ENCODE assay signal across 1 fruit fly cellular context in genomic region chrX:17397103-17397711, dm6.
TF ChIP-seq lines count a peak whose summit lies in the region.

TSS of gene B-H1 (plus strand) at chrX:17397478.

TF ChIP-seq in whole organism, embryonic, 481 proteins besides CTCF, POLR2A, EP300 and RAD21 (continued from another document and continues in another):
- TF ChIP-seq Lpt (GFP tag; optimal IDR thresholded peaks at IDR 0.05; lab: Kevin White, UChicago): no peak
- TF ChIP-seq sisA (GFP tag; IDR thresholded peaks at IDR 0.05; lab: Robert Waterston, UW): no peak
- TF ChIP-seq CG13287 (GFP tag; IDR thresholded peaks at IDR 0.05; lab: Robert Waterston, UW; ENCODE audit: partially characterized antibody): 0 out of 2 replicates have a peak, but pooled peaks have one; percentile 22
- no peak for TF ChIP-seq hbn (GFP tag; IDR thresholded peaks at IDR 0.05; lab: Robert Waterston, UW; ENCODE audit: partially characterized antibody)
- TF ChIP-seq CHES-1-like (GFP tag; optimal IDR thresholded peaks at IDR 0.05; lab: Kevin White, UChicago): no peak
- TF ChIP-seq Opbp (GFP tag; IDR thresholded peaks at IDR 0.05; lab: Robert Waterston, UW; ENCODE audit: partially characterized antibody): 0 out of 3 replicates have a peak, but pooled peaks have one; percentile 36
- TF ChIP-seq CG8944 (GFP tag; optimal IDR thresholded peaks at IDR 0.05; lab: Kevin White, UChicago): no peak
- TF ChIP-seq H15 (GFP tag; IDR thresholded peaks at IDR 0.05; lab: Robert Waterston, UW): no peak
- no peak for TF ChIP-seq CG15601 (tag; optimal IDR thresholded peaks at IDR 0.05; lab: Kevin White, UChicago)
- TF ChIP-seq Sox100B (GFP tag; optimal IDR thresholded peaks at IDR 0.05; lab: Kevin White, UChicago): no peak
- no peak for TF ChIP-seq CG13775 (GFP tag; optimal IDR thresholded peaks at IDR 0.05; lab: Kevin White, UChicago)
- peak; percentile 22 for TF ChIP-seq nmo (GFP tag; optimal IDR thresholded peaks at IDR 0.05; lab: Kevin White, UChicago)
- TF ChIP-seq toy (GFP tag; IDR thresholded peaks at IDR 0.05; lab: Robert Waterston, UW): no peak
- no peak for TF ChIP-seq HmgZ (tag; optimal IDR thresholded peaks at IDR 0.05; lab: Kevin White, UChicago)
- no peak for TF ChIP-seq trh (GFP tag; optimal IDR thresholded peaks at IDR 0.05; lab: Kevin White, UChicago)
- no peak for TF ChIP-seq Atf6 (GFP tag; IDR thresholded peaks at IDR 0.05; lab: Robert Waterston, UW)
- TF ChIP-seq pfk (GFP tag; optimal IDR thresholded peaks at IDR 0.05; lab: Kevin White, UChicago): no peak
- TF ChIP-seq CG7786 (GFP tag; optimal IDR thresholded peaks at IDR 0.05; lab: Kevin White, UChicago): no peak
- TF ChIP-seq CG9727 (GFP tag; optimal IDR thresholded peaks at IDR 0.05; lab: Kevin White, UChicago): no peak
- no peak for TF ChIP-seq Atf3 (GFP tag; optimal IDR thresholded peaks at IDR 0.05; lab: Kevin White, UChicago)
- peak; percentile 69; the same call in 1 of the 2 replicates for TF ChIP-seq seq (GFP tag; IDR thresholded peaks at IDR 0.05; lab: Robert Waterston, UW)
- peak; percentile 51 for TF ChIP-seq CG8924 (tag; optimal IDR thresholded peaks at IDR 0.05; lab: Kevin White, UChicago)
- TF ChIP-seq hth (optimal IDR thresholded peaks at IDR 0.05; lab: Kevin White, UChicago): no peak
- peak; percentile 97 for TF ChIP-seq Nf-YB (GFP tag; optimal IDR thresholded peaks at IDR 0.05; lab: Kevin White, UChicago)
- peak; percentile 79 for TF ChIP-seq ewg (GFP tag; optimal IDR thresholded peaks at IDR 0.05; lab: Kevin White, UChicago)
- peak; percentile 17; the same call in 1 of the 3 replicates for TF ChIP-seq otp (GFP tag; IDR thresholded peaks at IDR 0.05; lab: Robert Waterston, UW)
- no peak for TF ChIP-seq Oli (tag; optimal IDR thresholded peaks at IDR 0.05; lab: Kevin White, UChicago)
- TF ChIP-seq bowl (GFP tag; IDR thresholded peaks at IDR 0.05; lab: Robert Waterston, UW): no peak
- TF ChIP-seq Spps (tag; optimal IDR thresholded peaks at IDR 0.05; lab: Kevin White, UChicago): no peak
- no peak for TF ChIP-seq CG33213 (GFP tag; optimal IDR thresholded peaks at IDR 0.05; lab: Kevin White, UChicago)
- TF ChIP-seq chif (GFP tag; optimal IDR thresholded peaks at IDR 0.05; lab: Kevin White, UChicago): no peak
- no peak for TF ChIP-seq fd102C (GFP tag; optimal IDR thresholded peaks at IDR 0.05; lab: Kevin White, UChicago)
- no peak for TF ChIP-seq H2.0 (GFP tag; IDR thresholded peaks at IDR 0.05; lab: Robert Waterston, UW)
- TF ChIP-seq Side (GFP tag; optimal IDR thresholded peaks at IDR 0.05; lab: Kevin White, UChicago): no peak
- no peak for TF ChIP-seq Dip3 (GFP tag; optimal IDR thresholded peaks at IDR 0.05; lab: Kevin White, UChicago)
- no peak for TF ChIP-seq Antp (GFP tag; optimal IDR thresholded peaks at IDR 0.05; lab: Kevin White, UChicago)
- no peak for TF ChIP-seq CG18599 (GFP tag; optimal IDR thresholded peaks at IDR 0.05; lab: Kevin White, UChicago)
- no peak for TF ChIP-seq CG7556 (GFP tag; optimal IDR thresholded peaks at IDR 0.05; lab: Kevin White, UChicago)
- TF ChIP-seq CG6175 (GFP tag; IDR thresholded peaks at IDR 0.05; lab: Robert Waterston, UW): peak; percentile 73; the same call in 2 of the 3 replicates
- no peak for TF ChIP-seq btn (GFP tag; optimal IDR thresholded peaks at IDR 0.05; lab: Kevin White, UChicago)
- no peak for TF ChIP-seq p53 (GFP tag; optimal IDR thresholded peaks at IDR 0.05; lab: Kevin White, UChicago)
- no peak for TF ChIP-seq Sox102F (GFP tag; optimal IDR thresholded peaks at IDR 0.05; lab: Kevin White, UChicago)
- TF ChIP-seq stwl (tag; optimal IDR thresholded peaks at IDR 0.05; lab: Kevin White, UChicago): peak; percentile 28
- no peak for TF ChIP-seq CG31441 (GFP tag; IDR thresholded peaks at IDR 0.05; lab: Robert Waterston, UW)
- no peak for TF ChIP-seq stc (GFP tag; IDR thresholded peaks at IDR 0.05; lab: Robert Waterston, UW)
- TF ChIP-seq cad (GFP tag; optimal IDR thresholded peaks at IDR 0.05; lab: Kevin White, UChicago): peak; percentile 2
- no peak for TF ChIP-seq sug (tag; optimal IDR thresholded peaks at IDR 0.05; lab: Kevin White, UChicago)
- TF ChIP-seq gem (tag; optimal IDR thresholded peaks at IDR 0.05; lab: Kevin White, UChicago): no peak
- no peak for TF ChIP-seq Bteb2 (GFP tag; optimal IDR thresholded peaks at IDR 0.05; lab: Kevin White, UChicago)
- no peak for TF ChIP-seq CG3838 (GFP tag; optimal IDR thresholded peaks at IDR 0.05; lab: Kevin White, UChicago)
- no peak for TF ChIP-seq CG30403 (GFP tag; optimal IDR thresholded peaks at IDR 0.05; lab: Kevin White, UChicago)
- TF ChIP-seq tgo (GFP tag; IDR thresholded peaks at IDR 0.05; lab: Robert Waterston, UW): no peak
- no peak for TF ChIP-seq Rfx (GFP tag; IDR thresholded peaks at IDR 0.05; lab: Robert Waterston, UW)
- no peak for TF ChIP-seq CG34224 (GFP tag; IDR thresholded peaks at IDR 0.05; lab: Robert Waterston, UW; ENCODE audit: partially characterized antibody)
- TF ChIP-seq dati (GFP tag; IDR thresholded peaks at IDR 0.05; lab: Robert Waterston, UW): no peak
- TF ChIP-seq Mad (GFP tag; optimal IDR thresholded peaks at IDR 0.05; lab: Kevin White, UChicago): no peak
- no peak for TF ChIP-seq Hr3 (GFP tag; optimal IDR thresholded peaks at IDR 0.05; lab: Kevin White, UChicago)
- peak; percentile 99 for TF ChIP-seq CG1832 (GFP tag; optimal IDR thresholded peaks at IDR 0.05; lab: Kevin White, UChicago)
- no peak for TF ChIP-seq maf-S (GFP tag; optimal IDR thresholded peaks at IDR 0.05; lab: Kevin White, UChicago)
- no peak for TF ChIP-seq org-1 (GFP tag; optimal IDR thresholded peaks at IDR 0.05; lab: Kevin White, UChicago)
- no peak for TF ChIP-seq dmrt11E (tag; optimal IDR thresholded peaks at IDR 0.05; lab: Kevin White, UChicago)
- TF ChIP-seq gce (GFP tag; IDR thresholded peaks at IDR 0.05; lab: Robert Waterston, UW): no peak
- no peak for TF ChIP-seq D19B (GFP tag; optimal IDR thresholded peaks at IDR 0.05; lab: Kevin White, UChicago)
- no peak for TF ChIP-seq cg (GFP tag; optimal IDR thresholded peaks at IDR 0.05; lab: Kevin White, UChicago)
- TF ChIP-seq CG8089 (GFP tag; optimal IDR thresholded peaks at IDR 0.05; lab: Kevin White, UChicago): no peak
- TF ChIP-seq prd (optimal IDR thresholded peaks at IDR 0.05; lab: Kevin White, UChicago): no peak
- TF ChIP-seq prd (GFP tag; IDR thresholded peaks at IDR 0.05; lab: Robert Waterston, UW): peak; percentile 38; the same call in 2 of the 3 replicates
- TF ChIP-seq disco-r (GFP tag; optimal IDR thresholded peaks at IDR 0.05; lab: Kevin White, UChicago): no peak
- no peak for TF ChIP-seq Dad (GFP tag; optimal IDR thresholded peaks at IDR 0.05; lab: Kevin White, UChicago)
- TF ChIP-seq CG7839 (tag; optimal IDR thresholded peaks at IDR 0.05; lab: Kevin White, UChicago): no peak
- no peak for TF ChIP-seq dm (GFP tag; optimal IDR thresholded peaks at IDR 0.05; lab: Kevin White, UChicago)
- peak; percentile 57 for TF ChIP-seq sens (GFP tag; lab: Kevin White, UChicago)
- peak; percentile 70 for TF ChIP-seq CG11504 (tag; optimal IDR thresholded peaks at IDR 0.05; lab: Kevin White, UChicago)
- TF ChIP-seq luna (GFP tag; optimal IDR thresholded peaks at IDR 0.05; lab: Kevin White, UChicago): no peak
- TF ChIP-seq odd (GFP tag; optimal IDR thresholded peaks at IDR 0.05; lab: Kevin White, UChicago): no peak
- no peak for TF ChIP-seq esg (GFP tag; conservative IDR thresholded peaks at IDR 0.05; lab: Robert Waterston, UW)
- TF ChIP-seq Adf1 (GFP tag; IDR thresholded peaks at IDR 0.05; lab: Robert Waterston, UW): peak; percentile 95
- TF ChIP-seq twi (tag; optimal IDR thresholded peaks at IDR 0.05; lab: Kevin White, UChicago): peak; percentile 35
- no peak for TF ChIP-seq sna (GFP tag; IDR thresholded peaks at IDR 0.05; lab: Robert Waterston, UW; ENCODE audit: partially characterized antibody)
- no peak for TF ChIP-seq pho (GFP tag; optimal IDR thresholded peaks at IDR 0.05; lab: Kevin White, UChicago)
- no peak for TF ChIP-seq CG4707 (GFP tag; optimal IDR thresholded peaks at IDR 0.05; lab: Kevin White, UChicago)
- no peak for TF ChIP-seq CG9437 (GFP tag; optimal IDR thresholded peaks at IDR 0.05; lab: Kevin White, UChicago)
- TF ChIP-seq ato (GFP tag; IDR thresholded peaks at IDR 0.05; lab: Robert Waterston, UW; ENCODE audit: partially characterized antibody): 0 out of 2 replicates have a peak, but pooled peaks have one; percentile 38
- no peak for TF ChIP-seq CG15514 (GFP tag; optimal IDR thresholded peaks at IDR 0.05; lab: Kevin White, UChicago)
- TF ChIP-seq CG15011 (GFP tag; optimal IDR thresholded peaks at IDR 0.05; lab: Kevin White, UChicago): no peak
- no peak for TF ChIP-seq Sin3A (optimal IDR thresholded peaks at IDR 0.05; lab: Kevin White, UChicago)
- TF ChIP-seq crol (GFP tag; IDR thresholded peaks at IDR 0.05; lab: Robert Waterston, UW): peak; percentile 78
- TF ChIP-seq ATbp (GFP tag; optimal IDR thresholded peaks at IDR 0.05; lab: Kevin White, UChicago): no peak
- no peak for TF ChIP-seq Bdp1 (GFP tag; optimal IDR thresholded peaks at IDR 0.05; lab: Kevin White, UChicago)
- no peak for TF ChIP-seq CG6765 (GFP tag; optimal IDR thresholded peaks at IDR 0.05; lab: Kevin White, UChicago)
- TF ChIP-seq Vsx1 (GFP tag; optimal IDR thresholded peaks at IDR 0.05; lab: Kevin White, UChicago): peak; percentile 37
- no peak for TF ChIP-seq emc (GFP tag; optimal IDR thresholded peaks at IDR 0.05; lab: Kevin White, UChicago)
- TF ChIP-seq dysf (GFP tag; IDR thresholded peaks at IDR 0.05; lab: Robert Waterston, UW): no peak
- TF ChIP-seq CG2116 (GFP tag; optimal IDR thresholded peaks at IDR 0.05; lab: Kevin White, UChicago): no peak
- no peak for TF ChIP-seq salm (tag; optimal IDR thresholded peaks at IDR 0.05; lab: Kevin White, UChicago)
- no peak for TF ChIP-seq CG42726 (GFP tag; IDR thresholded peaks at IDR 0.05; lab: Robert Waterston, UW; ENCODE audit: partially characterized antibody)
- no peak for TF ChIP-seq CG5953 (GFP tag; IDR thresholded peaks at IDR 0.05; lab: Robert Waterston, UW)
- TF ChIP-seq br (optimal IDR thresholded peaks at IDR 0.05; lab: Kevin White, UChicago): no peak
- TF ChIP-seq lilli (GFP tag; optimal IDR thresholded peaks at IDR 0.05; lab: Kevin White, UChicago): no peak
- TF ChIP-seq CG32767 (GFP tag; IDR thresholded peaks at IDR 0.05; lab: Robert Waterston, UW): no peak
- TF ChIP-seq inv (GFP tag; IDR thresholded peaks at IDR 0.05; lab: Robert Waterston, UW; ENCODE audit: partially characterized antibody): no peak
- peak; percentile 58; the same call in 2 of the 3 replicates for TF ChIP-seq ci (GFP tag; IDR thresholded peaks at IDR 0.05; lab: Robert Waterston, UW)
- TF ChIP-seq exex (tag; optimal IDR thresholded peaks at IDR 0.05; lab: Kevin White, UChicago): no peak
- TF ChIP-seq Lhr (GFP tag; optimal IDR thresholded peaks at IDR 0.05; lab: Kevin White, UChicago): no peak
- TF ChIP-seq CG8765 (GFP tag; IDR thresholded peaks at IDR 0.05; lab: Robert Waterston, UW): no peak
- TF ChIP-seq Hand (GFP tag; optimal IDR thresholded peaks at IDR 0.05; lab: Kevin White, UChicago): no peak
- no peak for TF ChIP-seq ap (GFP tag; IDR thresholded peaks at IDR 0.05; lab: Robert Waterston, UW)
- TF ChIP-seq nau (GFP tag; optimal IDR thresholded peaks at IDR 0.05; lab: Kevin White, UChicago): no peak
- TF ChIP-seq Ets97D (GFP tag; optimal IDR thresholded peaks at IDR 0.05; lab: Kevin White, UChicago): no peak
- no peak for TF ChIP-seq gfzf (GFP tag; optimal IDR thresholded peaks at IDR 0.05; lab: Kevin White, UChicago)
- peak; percentile 3 for TF ChIP-seq chn (GFP tag; optimal IDR thresholded peaks at IDR 0.05; lab: Kevin White, UChicago)
- peak; percentile 81 for TF ChIP-seq Jarid2 (GFP tag; optimal IDR thresholded peaks at IDR 0.05; lab: Kevin White, UChicago)
- TF ChIP-seq CG14710 (tag; optimal IDR thresholded peaks at IDR 0.05; lab: Kevin White, UChicago): no peak
- no peak for TF ChIP-seq al (GFP tag; IDR thresholded peaks at IDR 0.05; lab: Robert Waterston, UW)
- no peak for TF ChIP-seq Gug (GFP tag; IDR thresholded peaks at IDR 0.05; lab: Robert Waterston, UW)
- TF ChIP-seq da (GFP tag; optimal IDR thresholded peaks at IDR 0.05; lab: Kevin White, UChicago): no peak
- TF ChIP-seq run (tag; optimal IDR thresholded peaks at IDR 0.05; lab: Kevin White, UChicago): no peak
- TF ChIP-seq CG1603 (tag; optimal IDR thresholded peaks at IDR 0.05; lab: Kevin White, UChicago): peak; percentile 3
- no peak for TF ChIP-seq sob (GFP tag; IDR thresholded peaks at IDR 0.05; lab: Robert Waterston, UW)
- peak; percentile 69 for TF ChIP-seq ac (GFP tag; optimal IDR thresholded peaks at IDR 0.05; lab: Kevin White, UChicago)
- no peak for TF ChIP-seq fd96Cb (tag; optimal IDR thresholded peaks at IDR 0.05; lab: Kevin White, UChicago)
- no peak for TF ChIP-seq CG32772 (GFP tag; IDR thresholded peaks at IDR 0.05; lab: Robert Waterston, UW)
- TF ChIP-seq ara (GFP tag; IDR thresholded peaks at IDR 0.05; lab: Robert Waterston, UW): no peak
- no peak for TF ChIP-seq CG5180 (GFP tag; optimal IDR thresholded peaks at IDR 0.05; lab: Kevin White, UChicago)
- no peak for TF ChIP-seq CG12659 (GFP tag; optimal IDR thresholded peaks at IDR 0.05; lab: Kevin White, UChicago)
- no peak for TF ChIP-seq CG31224 (GFP tag; IDR thresholded peaks at IDR 0.05; lab: Robert Waterston, UW)
- TF ChIP-seq Dfd (GFP tag; optimal IDR thresholded peaks at IDR 0.05; lab: Kevin White, UChicago): no peak
- TF ChIP-seq CG8478 (optimal IDR thresholded peaks at IDR 0.05; lab: Kevin White, UChicago): peak; percentile 91
- TF ChIP-seq Rx (GFP tag; IDR thresholded peaks at IDR 0.05; lab: Robert Waterston, UW): no peak
- no peak for TF ChIP-seq CG11723 (GFP tag; optimal IDR thresholded peaks at IDR 0.05; lab: Kevin White, UChicago)
- TF ChIP-seq HLH4C (GFP tag; IDR thresholded peaks at IDR 0.05; lab: Robert Waterston, UW; ENCODE audit: partially characterized antibody): no peak
- no peak for TF ChIP-seq yki (optimal IDR thresholded peaks at IDR 0.05; lab: Kevin White, UChicago)
- TF ChIP-seq rib (GFP tag; IDR thresholded peaks at IDR 0.05; lab: Robert Waterston, UW): peak; percentile 41; the same call in 1 of the 2 replicates
- TF ChIP-seq grn (GFP tag; optimal IDR thresholded peaks at IDR 0.05; lab: Kevin White, UChicago): no peak
- TF ChIP-seq zen (tag; optimal IDR thresholded peaks at IDR 0.05; lab: Kevin White, UChicago): peak; percentile 27
- no peak for TF ChIP-seq lmd (GFP tag; IDR thresholded peaks at IDR 0.05; lab: Robert Waterston, UW)
- peak; percentile 20; the same call in 1 of the 2 replicates for TF ChIP-seq Bgb (GFP tag; IDR thresholded peaks at IDR 0.05; lab: Robert Waterston, UW; ENCODE audit: partially characterized antibody)
- no peak for TF ChIP-seq Mrtf (GFP tag; IDR thresholded peaks at IDR 0.05; lab: Robert Waterston, UW)
